Fruit fly (Drosophila melanogaster) Kc167 (cell line): ENCODE measurements around the gene CG1979.

Experiments used
- Myc ChIP-seq: fragments of >200 bp; optimal IDR thresholded peaks from 2 replicates; lab custom pipeline; 2017; ENCODE audit warnings: missing external identifiers
- Sin3A ChIP-seq: fragments of >200 bp; optimal IDR thresholded peaks from 2 replicates; lab custom pipeline; 2018; ENCODE audit warnings: missing external identifiers
- h ChIP-seq: fragments of >200 bp; optimal IDR thresholded peaks from 3 replicates; lab custom pipeline; 2018; ENCODE audit warnings: missing external identifiers
- insv ChIP-seq: fragments of >200 bp; optimal IDR thresholded peaks from 3 replicates; lab custom pipeline; 2018; ENCODE audit warnings: missing external identifiers
- psq ChIP-seq: fragments of >200 bp; optimal IDR thresholded peaks from 2 replicates; lab custom pipeline; 2017; ENCODE audit warnings: missing external identifiers
- ttk ChIP-seq: sonication (Bioruptor generic); optimal IDR thresholded peaks from 2 replicates; lab custom pipeline; 2017; ENCODE audit warnings: missing external identifiers

CG1979 gene

DNA sequence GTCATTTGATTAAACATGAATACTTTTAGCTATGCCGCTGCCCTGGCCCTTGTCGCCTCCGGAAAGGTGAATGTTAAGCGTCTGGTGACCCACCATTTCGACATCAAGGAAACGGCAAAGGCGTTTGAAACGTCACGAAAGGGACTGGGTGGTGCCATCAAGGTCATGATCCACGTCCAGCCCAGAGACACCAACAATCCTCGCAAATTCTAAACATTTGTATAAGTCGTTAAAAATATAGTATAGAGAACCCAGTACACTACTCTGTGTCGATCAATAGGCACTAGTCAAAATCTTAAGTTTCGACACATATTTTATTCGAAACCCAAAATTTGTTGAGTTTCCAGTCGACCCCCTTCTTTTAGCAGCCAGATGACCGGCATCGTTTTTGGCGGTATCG is at the start of gene CG1979:
Gene CG1979, plus strand, starts transcription at position 301 of the 400 bp plus-strand sequence.
- no peak for TF ChIP-seq h (lab: Kevin White, UChicago)
- TF ChIP-seq ttk (lab: Kevin White, UChicago), result no peak
- TF ChIP-seq Myc (lab: Kevin White, UChicago), result no peak
- TF ChIP-seq Sin3A (lab: Kevin White, UChicago), result no peak
- no peak for TF ChIP-seq insv (lab: Kevin White, UChicago)
- no peak for TF ChIP-seq psq

- TF ChIP-seq psq (no peak), Myc (lab: Kevin White, UChicago) (no peak), h (lab: Kevin White, UChicago) (no peak), Sin3A (lab: Kevin White, UChicago) (no peak), ttk (lab: Kevin White, UChicago) (no peak), insv (lab: Kevin White, UChicago) (no peak)
These were observed 47.5 kb upstream of the CG1979 start for dm6 chr3R:7006934-7007333.

DNA sequence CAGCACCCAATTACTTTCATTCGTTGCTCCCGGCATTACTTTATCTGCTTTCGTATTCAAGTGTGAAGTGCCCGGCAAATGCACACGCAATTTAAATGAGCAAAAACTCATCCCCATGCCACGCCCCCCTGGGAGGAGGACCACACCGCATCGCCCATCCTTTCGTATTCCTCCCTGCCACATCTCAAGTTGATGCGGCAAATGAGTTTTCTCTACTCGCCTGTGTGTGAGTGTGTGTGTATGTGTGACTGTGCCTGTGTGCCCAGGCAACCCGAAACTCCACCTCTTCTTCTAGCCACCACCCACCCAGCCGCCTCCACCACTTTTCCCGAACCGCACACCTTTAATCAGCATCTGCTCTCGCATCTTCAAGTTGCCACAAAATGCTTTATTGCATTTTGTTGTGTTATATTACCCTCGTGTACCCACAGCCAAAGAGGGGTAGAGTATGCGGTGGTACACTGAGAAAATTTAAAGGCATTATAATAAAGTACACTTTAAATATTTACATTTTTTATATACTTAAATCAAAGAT is 43.3 kb upstream of the CG1979 start:
- TF ChIP-seq psq (no peak), insv (lab: Kevin White, UChicago) (no peak), h (lab: Kevin White, UChicago) (no peak), Sin3A (lab: Kevin White, UChicago) (no peak), Myc (lab: Kevin White, UChicago) (no peak), ttk (lab: Kevin White, UChicago) (no peak)

- no peak for TF ChIP-seq Sin3A (lab: Kevin White, UChicago)
- no peak for TF ChIP-seq h (lab: Kevin White, UChicago)
- TF ChIP-seq ttk (lab: Kevin White, UChicago), result no peak
- TF ChIP-seq insv (lab: Kevin White, UChicago), result no peak
- TF ChIP-seq psq, result no peak
- TF ChIP-seq Myc (lab: Kevin White, UChicago), result no peak
These were observed 29.8 kb upstream of the CG1979 start for dm6 chr3R:7024574-7024973.

dm6 chr3R:7025241-7025640 is 29.1 kb upstream of the CG1979 start:
- TF ChIP-seq psq (no peak), Myc (lab: Kevin White, UChicago) (no peak), insv (lab: Kevin White, UChicago) (no peak), h (lab: Kevin White, UChicago) (no peak), Sin3A (lab: Kevin White, UChicago) (no peak), ttk (lab: Kevin White, UChicago) (no peak)

DNA sequence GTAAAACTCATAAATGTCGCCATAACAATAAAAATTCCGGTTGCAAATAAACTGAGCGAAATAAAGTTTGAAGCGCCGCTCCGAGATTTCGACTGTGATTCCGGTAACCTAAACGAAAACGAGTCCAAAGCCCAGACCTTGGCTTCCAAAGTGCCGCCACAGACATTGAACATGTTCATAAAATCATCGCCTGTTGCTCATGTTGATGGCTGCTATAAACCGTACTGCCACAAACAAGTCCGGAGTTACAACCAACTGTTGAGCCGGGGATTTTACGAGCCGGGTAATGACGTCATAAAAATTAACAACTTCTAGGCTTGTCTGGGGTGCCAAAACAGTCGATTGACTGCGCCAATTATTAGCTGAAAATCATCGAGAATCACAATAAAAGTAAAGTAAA is 25.8 kb upstream of the CG1979 start:
- TF ChIP-seq Myc (lab: Kevin White, UChicago) (no peak), psq (no peak), insv (lab: Kevin White, UChicago) (no peak), ttk (lab: Kevin White, UChicago) (no peak), h (lab: Kevin White, UChicago) (no peak), Sin3A (lab: Kevin White, UChicago) (no peak)

dm6 chr3R:7029434-7029833 is 25.0 kb upstream of the CG1979 start:
- TF ChIP-seq psq (no peak), insv (lab: Kevin White, UChicago) (no peak), Sin3A (lab: Kevin White, UChicago) (no peak), h (lab: Kevin White, UChicago) (no peak), Myc (lab: Kevin White, UChicago) (no peak), ttk (lab: Kevin White, UChicago) (no peak)

dm6 chr3R:7031553-7031952 is 22.8 kb upstream of the CG1979 start:
- TF ChIP-seq insv (lab: Kevin White, UChicago) (no peak), psq (no peak), ttk (lab: Kevin White, UChicago) (no peak), h (lab: Kevin White, UChicago) (no peak), Sin3A (lab: Kevin White, UChicago) (no peak), Myc (lab: Kevin White, UChicago) (no peak)

- TF ChIP-seq ttk (lab: Kevin White, UChicago), result no peak
- no peak for TF ChIP-seq Myc (lab: Kevin White, UChicago)
- no peak for TF ChIP-seq h (lab: Kevin White, UChicago)
- TF ChIP-seq psq, result no peak
- no peak for TF ChIP-seq Sin3A (lab: Kevin White, UChicago)
- TF ChIP-seq insv (lab: Kevin White, UChicago), result no peak
These were observed 20.7 kb upstream of the CG1979 start for dm6 chr3R:7033707-7034106.

- no peak for TF ChIP-seq ttk (lab: Kevin White, UChicago)
- no peak for TF ChIP-seq psq
These were observed 19.9 kb upstream of the CG1979 start for dm6 chr3R:7034440-7034839.

DNA sequence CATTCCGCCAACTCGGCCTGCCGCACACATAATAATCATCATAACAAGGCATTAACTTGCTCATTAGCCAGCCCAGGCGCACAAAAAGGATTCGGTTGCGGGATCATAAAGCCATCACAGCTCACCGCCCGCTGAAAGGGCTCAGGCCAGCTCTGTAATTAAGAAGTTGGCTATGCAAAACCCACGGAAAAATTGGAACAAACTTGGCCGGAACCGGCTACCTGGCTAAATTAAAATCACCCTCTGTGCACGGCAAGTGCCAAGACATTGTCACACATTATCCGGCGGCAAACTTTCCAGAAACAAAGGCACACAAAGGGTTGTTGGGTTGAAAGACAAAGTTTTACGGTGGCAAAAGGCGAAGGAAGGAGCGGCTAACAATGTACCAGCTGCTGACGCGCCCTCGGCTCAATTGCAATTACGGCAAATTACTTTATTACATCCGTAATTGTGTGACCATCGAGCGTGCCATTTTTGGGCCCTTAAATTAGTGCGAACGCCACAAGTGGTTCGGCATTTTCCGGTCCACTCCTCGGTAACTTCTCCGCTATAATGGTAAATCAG is 18.6 kb upstream of the CG1979 start:
- TF ChIP-seq Sin3A (lab: Kevin White, UChicago) (no peak), Myc (lab: Kevin White, UChicago) (no peak), h (lab: Kevin White, UChicago) (no peak), insv (lab: Kevin White, UChicago) (no peak), psq (no peak), ttk (lab: Kevin White, UChicago) (no peak)

dm6 chr3R:7037250-7037802 is 17.1 kb upstream of the CG1979 start:
- TF ChIP-seq psq (no peak), insv (lab: Kevin White, UChicago) (no peak), Myc (lab: Kevin White, UChicago) (no peak), h (lab: Kevin White, UChicago) (no peak), Sin3A (lab: Kevin White, UChicago) (no peak), ttk (lab: Kevin White, UChicago) (no peak)
